Fruit fly (Drosophila melanogaster) whole organism, adult: ENCODE measurements around the gene Hpr1.

Source experiments
- CG11617 ChIP-seq: fragments of 200-800 bp; sonication (Bioruptor generic); optimal IDR thresholded peaks from 2 replicates; lab custom pipeline; 2017; ENCODE audit warnings: mild to moderate bottlenecking, missing biosample characterization, missing genetic modification reagents, missing genetic modification characterization
- CG12768 ChIP-seq: fragments of 200-800 bp; sonication (Bioruptor generic); optimal IDR thresholded peaks from 2 replicates; lab custom pipeline; 2017; ENCODE audit warnings: missing biosample characterization, missing genetic modification characterization, mild to moderate bottlenecking, moderate library complexity, missing genetic modification reagents
- CG14711 ChIP-seq: fragments of 200-800 bp; sonication (Bioruptor generic); optimal IDR thresholded peaks from 2 replicates; lab custom pipeline; 2018; ENCODE audit warnings: missing biosample characterization, mild to moderate bottlenecking, missing genetic modification characterization, moderate library complexity
- CG1620 ChIP-seq: fragments of 200-800 bp; sonication (Bioruptor generic); optimal IDR thresholded peaks from 2 replicates; lab custom pipeline; 2016; ENCODE audit warnings: missing biosample characterization, missing genetic modification characterization
- CG33017 ChIP-seq: fragments of 200-800 bp; sonication (Bioruptor generic); optimal IDR thresholded peaks from 2 replicates; lab custom pipeline; 2018; ENCODE audit warnings: missing biosample characterization, mild to moderate bottlenecking, missing genetic modification characterization, moderate library complexity
- CG5204 ChIP-seq: fragments of 200-800 bp; sonication (Bioruptor generic); optimal IDR thresholded peaks from 2 replicates; lab custom pipeline; 2016; ENCODE audit warnings: missing biosample characterization, missing genetic modification characterization
- CG7045 ChIP-seq: fragments of 200-800 bp; sonication (Bioruptor generic); optimal IDR thresholded peaks from 2 replicates; lab custom pipeline; 2017; ENCODE audit warnings: missing biosample characterization, mild to moderate bottlenecking, missing genetic modification characterization
- CG7101 ChIP-seq: fragments of 200-800 bp; sonication (Bioruptor generic); optimal IDR thresholded peaks from 2 replicates; lab custom pipeline; 2018; ENCODE audit warnings: missing biosample characterization, mild to moderate bottlenecking, missing genetic modification characterization, moderate library complexity
- Clk ChIP-seq: fragments of 200-800 bp; sonication (Bioruptor generic); optimal IDR thresholded peaks from 2 replicates; lab custom pipeline; 2017; ENCODE audit warnings: missing biosample characterization, missing genetic modification characterization
- Crg-1 ChIP-seq: fragments of 200-800 bp; sonication (Bioruptor generic); optimal IDR thresholded peaks from 2 replicates; lab custom pipeline; 2016; ENCODE audit warnings: missing biosample characterization, missing genetic modification characterization
- Hr96 ChIP-seq: fragments of 200-800 bp; sonication (Bioruptor generic); optimal IDR thresholded peaks from 2 replicates; lab custom pipeline; 2016; ENCODE audit warnings: missing biosample characterization, missing genetic modification characterization
- Mnt ChIP-seq: fragments of 200-800 bp; sonication (Bioruptor generic); optimal IDR thresholded peaks from 2 replicates; lab custom pipeline; 2016; ENCODE audit warnings: missing biosample characterization, mild to moderate bottlenecking, missing genetic modification characterization
- bab1 ChIP-seq: fragments of 200-800 bp; sonication (Bioruptor generic); optimal IDR thresholded peaks from 3 replicates; lab custom pipeline; 2019; ENCODE audit warnings: missing biosample characterization, mild to moderate bottlenecking, missing genetic modification characterization, moderate library complexity
- cic ChIP-seq: fragments of 200-800 bp; sonication (Bioruptor generic); optimal IDR thresholded peaks from 2 replicates; lab custom pipeline; 2017; ENCODE audit warnings: missing biosample characterization, mild to moderate bottlenecking, missing genetic modification characterization, moderate library complexity
- cnc ChIP-seq, 2 experiments: fragments of >200 bp; optimal IDR thresholded peaks; 2 replicates each; lab custom pipeline; 2017
- kay ChIP-seq: fragments of 200-800 bp; sonication (Bioruptor generic); peaks from one replicate; lab custom pipeline; 2016; ENCODE audit warnings: missing biosample characterization, missing genetic modification characterization, borderline replicate concordance
- ovo ChIP-seq: fragments of 200-800 bp; sonication (Bioruptor generic); optimal IDR thresholded peaks from 2 replicates; lab custom pipeline; 2016; ENCODE audit warnings: missing biosample characterization, missing genetic modification characterization
- pad ChIP-seq: fragments of 200-800 bp; sonication (Bioruptor generic); optimal IDR thresholded peaks from 3 replicates; lab custom pipeline; 2017; ENCODE audit warnings: missing biosample characterization, missing genetic modification characterization, mild to moderate bottlenecking, moderate library complexity, missing genetic modification reagents
- tj ChIP-seq: fragments of 200-800 bp; sonication (Bioruptor generic); optimal IDR thresholded peaks from 3 replicates; lab custom pipeline; 2017; ENCODE audit warnings: missing biosample characterization, mild to moderate bottlenecking, missing genetic modification characterization, moderate library complexity
- toe ChIP-seq: fragments of 200-800 bp; sonication (Bioruptor generic); optimal IDR thresholded peaks from 2 replicates; lab custom pipeline; 2016; ENCODE audit warnings: missing biosample characterization, missing genetic modification characterization

Hpr1 gene

DNA sequence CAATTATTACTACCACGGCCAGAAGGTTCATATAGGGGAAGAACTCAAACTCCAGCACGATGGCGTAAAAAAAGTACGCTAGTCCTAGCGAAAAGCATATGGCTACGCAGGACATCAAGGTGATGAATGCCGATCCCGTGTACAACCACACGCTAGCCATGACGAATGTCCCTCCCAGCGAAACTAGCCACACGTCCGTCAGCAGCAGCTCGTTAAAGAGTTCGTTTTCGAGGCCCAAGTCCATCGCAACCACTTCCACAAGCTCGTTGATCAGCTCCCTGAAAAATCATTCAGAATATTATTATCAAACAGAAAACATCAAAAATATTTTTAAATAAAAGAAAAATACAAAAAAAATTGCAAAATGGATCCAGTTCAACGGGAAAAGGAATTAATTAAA is 31.8 kb upstream of the Hpr1 start, which contains the start of gene CG34287:
Gene CG34287 (plus strand): TSS at position 301 of the 400 bp plus-strand sequence.
- TF ChIP-seq CG12768 (GFP tag; lab: Kevin White, UChicago) (no peak), Crg-1 (no peak), CG5204 (no peak), CG14711 (tag; lab: Kevin White, UChicago) (no peak), CG7045 (no peak), Mnt (GFP tag; lab: Kevin White, UChicago) (no peak), CG1620 (no peak), tj (GFP tag; lab: Kevin White, UChicago) (no peak), cic (GFP tag; lab: Kevin White, UChicago) (no peak), CG33017 (tag; lab: Kevin White, UChicago) (no peak), toe (GFP tag; lab: Kevin White, UChicago) (no peak), bab1 (GFP tag; lab: Kevin White, UChicago) (no peak), pad (GFP tag; lab: Kevin White, UChicago) (no peak), CG11617 (GFP tag; lab: Kevin White, UChicago) (no peak), kay (GFP tag; lab: Kevin White, UChicago) (no peak), CG7101 (no peak)

DNA sequence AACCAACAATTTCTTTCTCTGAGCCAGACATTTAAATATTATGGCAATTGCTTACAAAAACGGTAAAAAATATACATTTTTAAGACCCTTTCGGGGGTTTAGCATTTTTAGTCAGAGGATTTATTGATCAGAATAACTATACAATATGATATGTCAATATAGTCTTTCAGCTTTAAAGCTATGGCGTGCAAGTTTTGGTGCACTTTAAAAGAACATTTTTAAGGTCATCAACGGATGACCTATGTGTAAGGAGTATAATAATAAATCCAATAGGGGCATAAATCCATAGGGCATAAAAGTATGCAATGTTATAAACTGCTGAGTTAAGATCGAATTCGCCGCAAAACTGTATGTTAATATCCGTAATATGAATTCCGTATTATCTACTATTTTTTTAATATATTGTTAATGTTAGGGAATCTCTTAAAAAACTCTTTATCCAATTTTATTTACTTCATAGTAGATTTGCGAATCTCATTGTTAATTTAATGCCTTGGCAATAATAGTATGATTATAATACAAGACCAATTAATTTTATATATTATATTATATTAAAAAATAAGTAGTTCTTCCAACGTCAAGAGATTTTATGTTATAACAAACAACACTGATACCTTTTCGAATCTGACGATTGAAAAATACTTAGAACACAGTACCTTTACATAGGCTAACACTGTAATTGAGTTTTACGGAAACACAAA is 25.5 kb upstream of the Hpr1 start, which contains the start of gene CG14676:
Gene CG14676 (plus strand): TSS at position 651 of the 701 bp plus-strand sequence.
- TF ChIP-seq CG12768 (GFP tag; lab: Kevin White, UChicago) (no peak), toe (GFP tag; lab: Kevin White, UChicago) (no peak), CG33017 (tag; lab: Kevin White, UChicago) (no peak), cic (GFP tag; lab: Kevin White, UChicago) (no peak), ovo (no peak), kay (GFP tag; lab: Kevin White, UChicago) (peak; percentile 73), CG5204 (no peak), pad (GFP tag; lab: Kevin White, UChicago) (no peak), Mnt (GFP tag; lab: Kevin White, UChicago) (no peak), CG11617 (GFP tag; lab: Kevin White, UChicago) (no peak), CG7045 (no peak), CG1620 (no peak), CG14711 (tag; lab: Kevin White, UChicago) (no peak), cnc (optimal IDR thresholded peaks at IDR 0.05; lab: Kevin White, UChicago) (peak in 1 of 2 experiments; percentile 17), tj (GFP tag; lab: Kevin White, UChicago) (no peak)

DNA sequence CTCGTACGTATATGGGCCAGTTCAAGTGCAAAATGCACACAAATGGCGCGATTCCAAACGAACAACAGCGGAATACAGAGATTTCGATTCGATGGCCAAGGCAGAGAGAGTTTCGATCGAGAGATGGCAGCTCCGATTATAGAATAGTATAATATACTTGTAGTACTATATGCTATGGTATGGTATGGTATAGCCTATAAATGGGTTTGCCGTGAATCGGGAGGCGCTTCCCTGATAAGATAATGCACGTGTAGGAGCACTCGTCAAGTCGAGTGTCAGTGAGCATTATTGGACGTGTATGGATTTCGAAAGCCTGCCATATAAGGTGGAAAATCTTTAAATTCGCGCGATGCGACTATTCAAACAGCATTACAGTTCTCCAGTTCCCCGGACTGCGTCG is 22.3 kb upstream of the Hpr1 start:
- TF ChIP-seq Crg-1 (no peak), toe (GFP tag; lab: Kevin White, UChicago) (no peak), CG14711 (tag; lab: Kevin White, UChicago) (no peak), Hr96 (GFP tag; lab: Kevin White, UChicago) (no peak), ovo (no peak), cic (GFP tag; lab: Kevin White, UChicago) (peak; percentile 95), CG12768 (GFP tag; lab: Kevin White, UChicago) (peak; percentile 43), Clk (GFP tag; lab: Kevin White, UChicago) (no peak), CG7045 (no peak), Mnt (GFP tag; lab: Kevin White, UChicago) (peak; percentile 70), CG5204 (no peak), cnc (optimal IDR thresholded peaks at IDR 0.05; lab: Kevin White, UChicago) (no peak), pad (GFP tag; lab: Kevin White, UChicago) (no peak), CG11617 (GFP tag; lab: Kevin White, UChicago) (no peak), bab1 (GFP tag; lab: Kevin White, UChicago) (no peak), CG7101 (no peak), kay (GFP tag; lab: Kevin White, UChicago) (peak; percentile 50), tj (GFP tag; lab: Kevin White, UChicago) (no peak), CG33017 (tag; lab: Kevin White, UChicago) (no peak)

DNA sequence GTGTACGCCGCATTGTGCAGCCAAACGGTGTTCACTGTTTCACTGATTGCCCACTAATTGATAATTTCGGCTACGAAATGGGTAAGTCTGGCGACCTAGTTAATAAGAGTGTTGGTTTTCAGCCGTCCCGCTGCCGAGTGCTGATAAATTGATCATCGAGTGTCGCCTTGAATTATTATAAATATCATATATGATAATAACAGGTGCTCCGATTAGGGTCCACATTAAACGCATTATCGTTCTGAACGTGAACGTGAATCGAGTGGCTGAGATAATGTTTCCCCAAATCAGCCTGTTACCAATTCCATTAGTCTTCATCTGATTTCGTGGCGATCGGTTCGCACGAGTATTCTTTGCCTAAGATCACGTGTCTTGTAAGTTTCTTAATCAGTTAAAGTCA is 20.1 kb upstream of the Hpr1 start:
- TF ChIP-seq CG33017 (tag; lab: Kevin White, UChicago): no peak
- TF ChIP-seq CG12768 (GFP tag; lab: Kevin White, UChicago): no peak

DNA sequence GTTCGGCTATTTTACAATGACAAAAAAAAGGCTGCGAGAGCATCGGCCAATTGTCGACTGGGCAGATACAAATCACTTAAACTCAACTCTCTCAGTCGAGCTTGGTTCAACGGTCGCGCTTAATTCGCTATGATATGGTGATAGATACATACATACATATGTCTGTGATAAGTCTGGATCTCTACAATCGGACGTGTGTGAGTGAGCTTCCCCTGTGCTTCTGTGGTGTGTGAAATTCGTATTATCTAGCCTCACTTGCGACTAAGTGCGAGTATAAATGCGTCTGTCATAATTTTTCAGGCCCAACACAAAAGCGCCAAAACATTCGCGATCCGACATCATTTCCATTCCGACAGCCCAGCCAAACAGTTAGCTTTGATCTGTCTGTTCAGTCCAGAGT is 19.6 kb upstream of the Hpr1 start, which contains the start of gene CG1213:
Gene CG1213 (plus strand): TSS at position 301 of the 400 bp plus-strand sequence.
- TF ChIP-seq toe (GFP tag; lab: Kevin White, UChicago): no peak
- TF ChIP-seq Hr96 (GFP tag; lab: Kevin White, UChicago): no peak
- no peak for TF ChIP-seq CG11617 (GFP tag; lab: Kevin White, UChicago)

DNA sequence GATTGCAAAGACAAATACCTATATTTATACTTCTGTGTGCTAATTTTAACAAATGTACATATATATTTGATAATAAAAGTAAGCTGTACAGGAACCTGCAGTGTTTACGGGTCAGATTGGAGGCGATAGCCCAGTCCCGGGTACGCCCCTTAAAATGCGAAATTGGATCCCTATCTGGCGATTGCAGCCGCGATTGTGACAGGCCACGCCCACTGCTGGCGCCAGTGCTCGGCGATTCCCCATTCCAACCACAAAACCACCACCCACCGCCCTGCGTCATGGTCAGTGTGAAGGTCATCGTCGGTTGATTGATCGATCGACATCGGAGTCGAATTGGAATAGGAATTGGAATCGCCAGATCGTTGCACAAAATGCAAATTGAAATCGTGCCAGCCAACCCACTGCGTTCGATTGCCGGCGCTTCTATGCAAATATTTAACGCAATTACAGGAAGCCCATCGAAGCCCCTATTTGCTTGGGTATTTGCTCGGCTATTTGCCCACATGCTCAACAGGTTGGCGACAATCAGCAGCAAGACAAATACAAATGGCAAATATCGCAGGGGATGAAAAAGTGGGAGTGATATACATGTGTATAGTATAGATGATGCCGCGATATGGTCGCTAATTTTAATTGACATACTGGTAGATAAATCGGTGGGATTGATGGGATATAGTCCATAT is 17.6 kb upstream of the Hpr1 start:
- TF ChIP-seq Clk (GFP tag; lab: Kevin White, UChicago): no peak
- peak; percentile 47 for TF ChIP-seq Mnt (GFP tag; lab: Kevin White, UChicago)
- TF ChIP-seq cic (GFP tag; lab: Kevin White, UChicago): peak; percentile 71
- TF ChIP-seq CG1620: no peak
- TF ChIP-seq CG7101: peak; percentile 51
- TF ChIP-seq Hr96 (GFP tag; lab: Kevin White, UChicago): peak; percentile 5
- TF ChIP-seq Crg-1: peak; percentile 63
- peak; percentile 44 for TF ChIP-seq CG5204
- peak; percentile 57 for TF ChIP-seq kay (GFP tag; lab: Kevin White, UChicago)
- TF ChIP-seq pad (GFP tag; lab: Kevin White, UChicago): peak; percentile 36
- TF ChIP-seq CG11617 (GFP tag; lab: Kevin White, UChicago): peak; percentile 27
- TF ChIP-seq CG14711 (tag; lab: Kevin White, UChicago): no peak
- TF ChIP-seq CG12768 (GFP tag; lab: Kevin White, UChicago): peak; percentile 22
- TF ChIP-seq ovo: peak; percentile 47
- peak; percentile 51 for TF ChIP-seq CG7045
- TF ChIP-seq toe (GFP tag; lab: Kevin White, UChicago): peak; percentile 40
- no peak for TF ChIP-seq cnc (optimal IDR thresholded peaks at IDR 0.05; lab: Kevin White, UChicago)
- no peak for TF ChIP-seq tj (GFP tag; lab: Kevin White, UChicago)
- no peak for TF ChIP-seq CG33017 (tag; lab: Kevin White, UChicago)
- no peak for TF ChIP-seq bab1 (GFP tag; lab: Kevin White, UChicago)
